Worm (Caenorhabditis elegans) whole organism, L3 larva: ENCODE data around the gene nhr-76.

Experiments
- R02D3.7 ChIP-seq: fragments of 150-350 bp; optimal IDR thresholded peaks from 2 replicates; lab custom pipeline; 2014; ENCODE audit warnings: missing biosample characterization, missing genetic modification characterization
- ZK546.5 ChIP-seq: sonication (generic microtip); optimal IDR thresholded peaks from 2 replicates; lab custom pipeline; 2017; ENCODE audit warnings: missing biosample characterization, missing genetic modification characterization
- ama-1 ChIP-seq: fragments of 150-350 bp; optimal IDR thresholded peaks from 2 replicates; lab custom pipeline; 2018
- ceh-28 ChIP-seq: fragments of 150-350 bp; optimal IDR thresholded peaks from 2 replicates; lab custom pipeline; 2014; ENCODE audit warnings: missing biosample characterization, missing genetic modification reagents, missing genetic modification characterization
- ceh-82 ChIP-seq: fragments of 150-350 bp; optimal IDR thresholded peaks from 2 replicates; lab custom pipeline; 2014; ENCODE audit warnings: missing biosample characterization, missing genetic modification characterization
- ceh-9 ChIP-seq: sonication (generic microtip); optimal IDR thresholded peaks from 2 replicates; lab custom pipeline; 2018; ENCODE audit warnings: missing biosample characterization, missing genetic modification characterization
- daf-12 ChIP-seq: fragments of 150-350 bp; optimal IDR thresholded peaks from 2 replicates; lab custom pipeline; 2014; ENCODE audit warnings: missing biosample characterization, missing genetic modification reagents, missing genetic modification characterization
- egl-27 ChIP-seq: sonication (generic microtip); optimal IDR thresholded peaks from 4 replicates; lab custom pipeline; 2017; ENCODE audit warnings: missing biosample characterization, missing genetic modification reagents, missing genetic modification characterization
- egl-5 ChIP-seq: fragments of 150-350 bp; optimal IDR thresholded peaks from 2 replicates; lab custom pipeline; 2017; ENCODE audit warnings: missing biosample characterization, missing genetic modification reagents, missing genetic modification characterization, inconsistent platforms
- elt-1 ChIP-seq: fragments of 150-350 bp; optimal IDR thresholded peaks from 2 replicates; lab custom pipeline; 2014; ENCODE audit warnings: missing biosample characterization, missing genetic modification characterization
- elt-2 ChIP-seq: sonication (generic microtip); optimal IDR thresholded peaks from 2 replicates; lab custom pipeline; 2016; ENCODE audit warnings: missing genetic modification reagents, mild to moderate bottlenecking, missing genetic modification characterization, missing compliant biosample characterization
- eor-1 ChIP-seq, 2 experiments: fragments of 150-350 bp; optimal IDR thresholded peaks; 2 replicates each; lab custom pipeline; 2014 to 2018; ENCODE audit warnings: missing biosample characterization in 2 of 2, missing genetic modification characterization in 2 of 2
- fkh-10 ChIP-seq: sonication (generic microtip); optimal IDR thresholded peaks from 2 replicates; lab custom pipeline; 2017; ENCODE audit warnings: missing biosample characterization, missing genetic modification reagents, missing genetic modification characterization
- fkh-2 ChIP-seq: fragments of 150-350 bp; optimal IDR thresholded peaks from 2 replicates; lab custom pipeline; 2014; ENCODE audit warnings: missing biosample characterization, missing genetic modification reagents, missing genetic modification characterization
- hmg-11 ChIP-seq: sonication (generic microtip); optimal IDR thresholded peaks from 2 replicates; lab custom pipeline; 2016; ENCODE audit warnings: missing genetic modification characterization, missing compliant biosample characterization
- lin-15B ChIP-seq: fragments of 150-350 bp; optimal IDR thresholded peaks from 2 replicates; lab custom pipeline; 2014; ENCODE audit warnings: missing biosample characterization, missing genetic modification characterization
- mdl-1 ChIP-seq: fragments of 150-350 bp; optimal IDR thresholded peaks from 2 replicates; lab custom pipeline; 2014; ENCODE audit warnings: missing biosample characterization, missing genetic modification characterization
- mml-1 ChIP-seq: fragments of 150-350 bp; sonication (generic microtip); optimal IDR thresholded peaks from 3 replicates; lab custom pipeline; 2014; ENCODE audit warnings: missing biosample characterization, missing genetic modification characterization
- nfya-1 ChIP-seq: sonication (generic microtip); optimal IDR thresholded peaks from 2 replicates; lab custom pipeline; 2017; ENCODE audit warnings: missing genetic modification characterization, mild to moderate bottlenecking, missing compliant biosample characterization, antibody characterized with exemption, moderate library complexity; ENCODE audit not compliant: insufficient read depth
- nhr-12 ChIP-seq: fragments of 150-350 bp; optimal IDR thresholded peaks from 2 replicates; lab custom pipeline; 2014; ENCODE audit warnings: missing biosample characterization, missing genetic modification characterization
- nhr-23 ChIP-seq: fragments of 150-350 bp; optimal IDR thresholded peaks from 2 replicates; lab custom pipeline; 2014; ENCODE audit warnings: missing biosample characterization, missing genetic modification reagents, missing genetic modification characterization
- nhr-237 ChIP-seq: fragments of 150-350 bp; optimal IDR thresholded peaks from 2 replicates; lab custom pipeline; 2014; ENCODE audit warnings: missing biosample characterization, missing genetic modification characterization
- nhr-25 ChIP-seq: sonication (generic microtip); optimal IDR thresholded peaks from 2 replicates; lab custom pipeline; 2017; ENCODE audit warnings: missing biosample characterization, missing genetic modification characterization
- nhr-28 ChIP-seq: fragments of 150-350 bp; optimal IDR thresholded peaks from 2 replicates; lab custom pipeline; 2014; ENCODE audit warnings: missing biosample characterization, missing genetic modification characterization
- nhr-77 ChIP-seq: fragments of 150-350 bp; optimal IDR thresholded peaks from 2 replicates; lab custom pipeline; 2014; ENCODE audit warnings: missing biosample characterization, missing genetic modification characterization
- pha-4 ChIP-seq: fragments of 150-350 bp; optimal IDR thresholded peaks from 2 replicates; lab custom pipeline; 2014; ENCODE audit warnings: missing biosample characterization, missing genetic modification reagents, missing genetic modification characterization
- pqm-1 ChIP-seq: fragments of 150-350 bp; optimal IDR thresholded peaks from 2 replicates; lab custom pipeline; 2017; ENCODE audit warnings: missing biosample characterization, missing genetic modification characterization, inconsistent platforms
- sea-2 ChIP-seq: fragments of 150-350 bp; sonication (generic microtip); optimal IDR thresholded peaks from 4 replicates; lab custom pipeline; 2014; ENCODE audit warnings: missing biosample characterization, missing genetic modification reagents, missing genetic modification characterization
- skn-1 ChIP-seq: fragments of 150-350 bp; optimal IDR thresholded peaks from 2 replicates; lab custom pipeline; 2014; ENCODE audit warnings: missing biosample characterization, missing genetic modification characterization
- snpc-4 ChIP-seq: fragments of 150-350 bp; optimal IDR thresholded peaks from 2 replicates; lab custom pipeline; 2014; ENCODE audit warnings: missing biosample characterization, missing genetic modification characterization
- tbx-2 ChIP-seq: sonication (generic microtip); optimal IDR thresholded peaks from 2 replicates; lab custom pipeline; 2016; ENCODE audit warnings: mild to moderate bottlenecking, missing genetic modification characterization, missing compliant biosample characterization
- unc-62 ChIP-seq: fragments of 150-350 bp; sonication (generic microtip); optimal IDR thresholded peaks from 4 replicates; lab custom pipeline; 2014; ENCODE audit warnings: missing biosample characterization, missing genetic modification reagents, missing genetic modification characterization
- zag-1 ChIP-seq: fragments of 150-350 bp; optimal IDR thresholded peaks from 2 replicates; lab custom pipeline; 2014; ENCODE audit warnings: missing biosample characterization, missing genetic modification characterization
- ztf-11 ChIP-seq: fragments of 150-350 bp; optimal IDR thresholded peaks from 2 replicates; lab custom pipeline; 2014; ENCODE audit warnings: missing biosample characterization, missing genetic modification characterization
- ztf-4 ChIP-seq: fragments of 150-350 bp; optimal IDR thresholded peaks from 2 replicates; lab custom pipeline; 2014; ENCODE audit warnings: missing biosample characterization, missing genetic modification characterization

nhr-76 gene

ce11 chrIV:593029-593428, 34.3 kb upstream of the nhr-76 start, which contains the start of gene C18H7.4:
TSS of gene C18H7.4 (plus strand) at chrIV:593329.
- TF ChIP-seq egl-5 (tag; lab: Kevin White, UChicago) (no peak), nhr-25 (tag; lab: Kevin White, UChicago) (no peak), skn-1 (tag; lab: Kevin White, UChicago) (no peak), nhr-28 (tag; lab: Kevin White, UChicago) (no peak), nfya-1 (no peak), nhr-23 (tag; lab: Kevin White, UChicago) (no peak), hmg-11 (tag; lab: Kevin White, UChicago) (no peak), ztf-11 (tag; lab: Kevin White, UChicago) (no peak), unc-62 (no peak), ceh-9 (tag; lab: Kevin White, UChicago) (no peak), tbx-2 (tag; lab: Kevin White, UChicago) (no peak), egl-27 (tag; lab: Kevin White, UChicago) (no peak), snpc-4 (no peak), nhr-237 (no peak), ztf-4 (tag; lab: Kevin White, UChicago) (no peak), fkh-2 (no peak), nhr-77 (tag; lab: Kevin White, UChicago) (no peak)

- no peak for TF ChIP-seq ztf-11 (tag; lab: Kevin White, UChicago)
- TF ChIP-seq pqm-1 (tag; lab: Kevin White, UChicago), result no peak
- no peak for TF ChIP-seq elt-1 (tag; lab: Kevin White, UChicago)
- TF ChIP-seq pha-4 (tag; lab: Kevin White, UChicago), result no peak
- no peak for TF ChIP-seq daf-12
- TF ChIP-seq tbx-2 (tag; lab: Kevin White, UChicago), result no peak
- no peak for TF ChIP-seq mdl-1 (tag; lab: Kevin White, UChicago)
- no peak for TF ChIP-seq nhr-77 (tag; lab: Kevin White, UChicago)
- no peak for TF ChIP-seq nhr-25 (tag; lab: Kevin White, UChicago)
- no peak for TF ChIP-seq skn-1 (tag; lab: Kevin White, UChicago)
- TF ChIP-seq hmg-11 (tag; lab: Kevin White, UChicago), result no peak
- TF ChIP-seq ama-1, result no peak
- TF ChIP-seq ceh-28 (tag; lab: Kevin White, UChicago), result no peak
- TF ChIP-seq R02D3.7 (tag; lab: Kevin White, UChicago), result no peak
- no peak for TF ChIP-seq snpc-4
- no peak for TF ChIP-seq nfya-1
- no peak for TF ChIP-seq nhr-12 (tag; lab: Kevin White, UChicago)
- no peak for TF ChIP-seq eor-1 (tag; optimal IDR thresholded peaks at IDR 0.05; lab: Kevin White, UChicago)
Measured at ce11 chrIV:594840-595239, 32.5 kb upstream of the nhr-76 start.

ce11 chrIV:596292-596952, 30.9 kb upstream of the nhr-76 start, which contains the start of the genes C18H7.7 and C18H7.11:
TSS of gene C18H7.7 (minus strand) at chrIV:596392.
TSS of gene C18H7.11 (plus strand) at chrIV:596902.
- TF ChIP-seq pqm-1 (tag; lab: Kevin White, UChicago), result peak; percentile 19
- no peak for TF ChIP-seq eor-1 (tag; optimal IDR thresholded peaks at IDR 0.05; lab: Kevin White, UChicago)
- no peak for TF ChIP-seq fkh-10 (GFP tag; lab: Kevin White, UChicago)
- TF ChIP-seq pha-4 (tag; lab: Kevin White, UChicago), result no peak
- no peak for TF ChIP-seq lin-15B (tag; lab: Kevin White, UChicago)
- no peak for TF ChIP-seq hmg-11 (tag; lab: Kevin White, UChicago)

- TF ChIP-seq egl-5 (tag; lab: Kevin White, UChicago) (no peak), tbx-2 (tag; lab: Kevin White, UChicago) (no peak), ama-1 (no peak), ZK546.5 (tag; lab: Kevin White, UChicago) (no peak), nhr-25 (tag; lab: Kevin White, UChicago) (no peak), nfya-1 (no peak), zag-1 (tag; lab: Kevin White, UChicago) (no peak), ceh-82 (tag; lab: Kevin White, UChicago) (no peak), nhr-28 (tag; lab: Kevin White, UChicago) (no peak), fkh-10 (GFP tag; lab: Kevin White, UChicago) (no peak)
Measured at ce11 chrIV:601595-601994, 25.7 kb upstream of the nhr-76 start, which contains the start of gene srt-59. TSS of gene srt-59 (minus strand) at chrIV:601695.

ce11 chrIV:603543-603942, 23.8 kb upstream of the nhr-76 start, which contains the start of gene prmt-4:
TSS of gene prmt-4 (minus strand) at chrIV:603643.
- TF ChIP-seq R02D3.7 (tag; lab: Kevin White, UChicago), result no peak
- no peak for TF ChIP-seq nhr-25 (tag; lab: Kevin White, UChicago)
- TF ChIP-seq daf-12, result no peak
- no peak for TF ChIP-seq mml-1
- no peak for TF ChIP-seq elt-2 (tag; lab: Kevin White, UChicago)
- TF ChIP-seq ztf-4 (tag; lab: Kevin White, UChicago), result no peak
- no peak for TF ChIP-seq nhr-28 (tag; lab: Kevin White, UChicago)
- TF ChIP-seq sea-2 (GFP tag; lab: Kevin White, UChicago), result no peak
